Worm (Caenorhabditis elegans): ENCODE results near the gene str-106.

Gene str-106

ce11 chrV:16209837-16210236, 29.4 kb downstream of the str-106 start, which contains the start of gene oac-15:
TSS of gene oac-15 (minus strand) at chrV:16209937.
- TF ChIP-seq snpc-1.1 (tag; optimal IDR thresholded peaks at IDR 0.05; ENCODE audit: insufficient read depth) (no peak), ccch-3 (GFP tag; optimal IDR thresholded peaks at IDR 0.05) (no peak), nhr-120 (GFP tag; IDR thresholded peaks at IDR 0.05) (no peak), egrh-3 (GFP tag; IDR thresholded peaks at IDR 0.05) (no peak), ztf-26 (tag; optimal IDR thresholded peaks at IDR 0.05) (no peak), aptf-2 (GFP tag; conservative IDR thresholded peaks at IDR 0.05) (no peak), B0035.1 (tag; optimal IDR thresholded peaks at IDR 0.05) (no peak), ztf-25 (GFP tag; IDR thresholded peaks at IDR 0.05) (no peak), lin-54 (GFP tag; optimal IDR thresholded peaks at IDR 0.05) (no peak), zfh-2 (GFP tag; conservative IDR thresholded peaks at IDR 0.05) (no peak), fkh-3 (tag; optimal IDR thresholded peaks at IDR 0.05) (no peak), nhr-179 (tag; optimal IDR thresholded peaks at IDR 0.05) (no peak), madf-3 (GFP tag; IDR thresholded peaks at IDR 0.05) (no peak), Y79H2A.3 (GFP tag; conservative IDR thresholded peaks at IDR 0.05) (no peak), hmg-20 (GFP tag; IDR thresholded peaks at IDR 0.05) (no peak), athp-1 (tag; optimal IDR thresholded peaks at IDR 0.05) (no peak), gei-17 (GFP tag; optimal IDR thresholded peaks at IDR 0.05) (no peak)

- no peak for TF ChIP-seq Y53F4B.3 (GFP tag; IDR thresholded peaks at IDR 0.05)
- TF ChIP-seq lsl-1 (GFP tag; optimal IDR thresholded peaks at IDR 0.05): no peak
- TF ChIP-seq zfh-2 (GFP tag; conservative IDR thresholded peaks at IDR 0.05): peak; percentile 76
Measured at ce11 chrV:16210257-16211002, 30.0 kb downstream of the str-106 start, which contains the start of gene F11A5.16. TSS of gene F11A5.16 (plus strand) at chrV:16210952.

ce11 chrV:16211713-16212112, 31.3 kb downstream of the str-106 start:
- TF ChIP-seq ztf-22 (GFP tag; optimal IDR thresholded peaks at IDR 0.05): no peak
- TF ChIP-seq tbp1 (GFP tag; optimal IDR thresholded peaks at IDR 0.05): no peak
- TF ChIP-seq efl-1 (GFP tag; optimal IDR thresholded peaks at IDR 0.05): no peak
- no peak for TF ChIP-seq F57A8.1 (GFP tag; optimal IDR thresholded peaks at IDR 0.05)
- no peak for TF ChIP-seq F55B11.4 (tag; optimal IDR thresholded peaks at IDR 0.05; ENCODE audit: borderline replicate concordance, insufficient read depth)
- no peak for TF ChIP-seq rec-8 (tag; optimal IDR thresholded peaks at IDR 0.05)
- no peak for TF ChIP-seq gei-17 (GFP tag; optimal IDR thresholded peaks at IDR 0.05)
- TF ChIP-seq F37B4.10 (GFP tag; IDR thresholded peaks at IDR 0.05): no peak
- TF ChIP-seq Y95B8A.8 (GFP tag; IDR thresholded peaks at IDR 0.05): no peak
- TF ChIP-seq ccch-3 (GFP tag; optimal IDR thresholded peaks at IDR 0.05): no peak

- TF ChIP-seq ceh-27 (GFP tag; optimal IDR thresholded peaks at IDR 0.05) (no peak), somi-1 (GFP tag; optimal IDR thresholded peaks at IDR 0.05) (peak; percentile 30), pha-4 (tag; optimal IDR thresholded peaks at IDR 0.05) (no peak), attf-6 (GFP tag; IDR thresholded peaks at IDR 0.05) (no peak), B0019.2 (GFP tag; conservative IDR thresholded peaks at IDR 0.05) (no peak), dox-1 (GFP tag; IDR thresholded peaks at IDR 0.05) (no peak), B0261.1 (tag; optimal IDR thresholded peaks at IDR 0.05) (no peak), aptf-2 (GFP tag; conservative IDR thresholded peaks at IDR 0.05) (no peak), Y95B8A.8 (GFP tag; IDR thresholded peaks at IDR 0.05) (no peak), repo-1 (tag; optimal IDR thresholded peaks at IDR 0.05) (no peak), lin-35 (GFP tag; optimal IDR thresholded peaks at IDR 0.05) (no peak), egl-44 (GFP tag; IDR thresholded peaks at IDR 0.05) (no peak), F57C9.4 (tag; optimal IDR thresholded peaks at IDR 0.05) (no peak), ztf-25 (GFP tag; IDR thresholded peaks at IDR 0.05) (no peak), attf-3 (GFP tag; conservative IDR thresholded peaks at IDR 0.05) (no peak), bed-1 (GFP tag; IDR thresholded peaks at IDR 0.05) (no peak), lsy-27 (tag; optimal IDR thresholded peaks at IDR 0.05; ENCODE audit: borderline replicate concordance, insufficient read depth) (no peak), ztf-26 (tag; optimal IDR thresholded peaks at IDR 0.05) (peak; percentile 65), tlf-1 (GFP tag; optimal IDR thresholded peaks at IDR 0.05) (no peak), snpc-3.4 (tag; optimal IDR thresholded peaks at IDR 0.05) (no peak)
Measured at ce11 chrV:16213323-16213722, 32.9 kb downstream of the str-106 start.
